Worm (Caenorhabditis elegans) whole organism, L2 larva: ENCODE data around the gene C31E10.5.
A peak's percentile ranks its signal among the peaks of the same experiment; 100 is the strongest.

ENCODE experiments used
- blmp-1 ChIP-seq: sonication (generic microtip); optimal IDR thresholded peaks from 2 replicates; lab custom pipeline; 2017; ENCODE audit warnings: missing genetic modification characterization, mild to moderate bottlenecking, missing compliant biosample characterization, antibody characterized with exemption, moderate library complexity; ENCODE audit not compliant: insufficient read depth
- lin-39 ChIP-seq: fragments of 150-350 bp; optimal IDR thresholded peaks from 2 replicates; lab custom pipeline; 2014; ENCODE audit warnings: missing biosample characterization, missing genetic modification reagents, missing genetic modification characterization
- nhr-11 ChIP-seq: fragments of 150-350 bp; optimal IDR thresholded peaks from 2 replicates; lab custom pipeline; 2014; ENCODE audit warnings: missing biosample characterization, missing genetic modification characterization
- sma-9 ChIP-seq, 2 experiments: fragments of 150-350 bp in 1 of 2; sonication (generic microtip) in 1 of 2; optimal IDR thresholded peaks; 2 replicates each; lab custom pipeline; 2014 to 2016; ENCODE audit warnings: missing genetic modification characterization in 2 of 2, mild to moderate bottlenecking in 1 of 2, missing biosample characterization in 1 of 2, missing compliant biosample characterization in 1 of 2, missing genetic modification reagents in 1 of 2, moderate library complexity in 1 of 2
- unc-39 ChIP-seq: fragments of 150-350 bp; optimal IDR thresholded peaks from 2 replicates; lab custom pipeline; 2014; ENCODE audit warnings: missing biosample characterization, missing genetic modification characterization

- no peak for TF ChIP-seq nhr-11 (tag; lab: Kevin White, UChicago)
- TF ChIP-seq sma-9 (GFP tag; optimal IDR thresholded peaks at IDR 0.05; lab: Kevin White, UChicago) = peak; percentile 65
- no peak for TF ChIP-seq sma-9 (tag; optimal IDR thresholded peaks at IDR 0.05; lab: Kevin White, UChicago)
- no peak for TF ChIP-seq lin-39 (tag; lab: Kevin White, UChicago)
- TF ChIP-seq blmp-1 (tag; lab: Kevin White, UChicago) = no peak
- TF ChIP-seq unc-39 (tag; lab: Kevin White, UChicago) = no peak
These were observed 4.6 kb upstream of the C31E10.5 start for ce11 chrX:14000198-14000748.
